Fruit fly (Drosophila melanogaster) whole organism, adult: Measurements from ENCODE around the gene Atat.

Experiments used
- CG11617 ChIP-seq: fragments of 200-800 bp; sonication (Bioruptor generic); optimal IDR thresholded peaks from 2 replicates; lab custom pipeline; 2017; ENCODE audit warnings: mild to moderate bottlenecking, missing biosample characterization, missing genetic modification reagents, missing genetic modification characterization
- CG12768 ChIP-seq: fragments of 200-800 bp; sonication (Bioruptor generic); optimal IDR thresholded peaks from 2 replicates; lab custom pipeline; 2017; ENCODE audit warnings: missing biosample characterization, missing genetic modification characterization, mild to moderate bottlenecking, moderate library complexity, missing genetic modification reagents
- CG14711 ChIP-seq: fragments of 200-800 bp; sonication (Bioruptor generic); optimal IDR thresholded peaks from 2 replicates; lab custom pipeline; 2018; ENCODE audit warnings: missing biosample characterization, mild to moderate bottlenecking, missing genetic modification characterization, moderate library complexity
- CG1620 ChIP-seq: fragments of 200-800 bp; sonication (Bioruptor generic); optimal IDR thresholded peaks from 2 replicates; lab custom pipeline; 2016; ENCODE audit warnings: missing biosample characterization, missing genetic modification characterization
- CG33017 ChIP-seq: fragments of 200-800 bp; sonication (Bioruptor generic); optimal IDR thresholded peaks from 2 replicates; lab custom pipeline; 2018; ENCODE audit warnings: missing biosample characterization, mild to moderate bottlenecking, missing genetic modification characterization, moderate library complexity
- CG5204 ChIP-seq: fragments of 200-800 bp; sonication (Bioruptor generic); optimal IDR thresholded peaks from 2 replicates; lab custom pipeline; 2016; ENCODE audit warnings: missing biosample characterization, missing genetic modification characterization
- CG7045 ChIP-seq: fragments of 200-800 bp; sonication (Bioruptor generic); optimal IDR thresholded peaks from 2 replicates; lab custom pipeline; 2017; ENCODE audit warnings: missing biosample characterization, mild to moderate bottlenecking, missing genetic modification characterization
- CG7101 ChIP-seq: fragments of 200-800 bp; sonication (Bioruptor generic); optimal IDR thresholded peaks from 2 replicates; lab custom pipeline; 2018; ENCODE audit warnings: missing biosample characterization, mild to moderate bottlenecking, missing genetic modification characterization, moderate library complexity
- Clk ChIP-seq: fragments of 200-800 bp; sonication (Bioruptor generic); optimal IDR thresholded peaks from 2 replicates; lab custom pipeline; 2017; ENCODE audit warnings: missing biosample characterization, missing genetic modification characterization
- Crg-1 ChIP-seq: fragments of 200-800 bp; sonication (Bioruptor generic); optimal IDR thresholded peaks from 2 replicates; lab custom pipeline; 2016; ENCODE audit warnings: missing biosample characterization, missing genetic modification characterization
- Hr96 ChIP-seq: fragments of 200-800 bp; sonication (Bioruptor generic); optimal IDR thresholded peaks from 2 replicates; lab custom pipeline; 2016; ENCODE audit warnings: missing biosample characterization, missing genetic modification characterization
- Mnt ChIP-seq: fragments of 200-800 bp; sonication (Bioruptor generic); optimal IDR thresholded peaks from 2 replicates; lab custom pipeline; 2016; ENCODE audit warnings: missing biosample characterization, mild to moderate bottlenecking, missing genetic modification characterization
- bab1 ChIP-seq: fragments of 200-800 bp; sonication (Bioruptor generic); optimal IDR thresholded peaks from 3 replicates; lab custom pipeline; 2019; ENCODE audit warnings: missing biosample characterization, mild to moderate bottlenecking, missing genetic modification characterization, moderate library complexity
- cic ChIP-seq: fragments of 200-800 bp; sonication (Bioruptor generic); optimal IDR thresholded peaks from 2 replicates; lab custom pipeline; 2017; ENCODE audit warnings: missing biosample characterization, mild to moderate bottlenecking, missing genetic modification characterization, moderate library complexity
- cnc ChIP-seq, 2 experiments: fragments of >200 bp; optimal IDR thresholded peaks; 2 replicates each; lab custom pipeline; 2017
- kay ChIP-seq: fragments of 200-800 bp; sonication (Bioruptor generic); peaks from one replicate; lab custom pipeline; 2016; ENCODE audit warnings: missing biosample characterization, missing genetic modification characterization, borderline replicate concordance
- ovo ChIP-seq: fragments of 200-800 bp; sonication (Bioruptor generic); optimal IDR thresholded peaks from 2 replicates; lab custom pipeline; 2016; ENCODE audit warnings: missing biosample characterization, missing genetic modification characterization
- pad ChIP-seq: fragments of 200-800 bp; sonication (Bioruptor generic); optimal IDR thresholded peaks from 3 replicates; lab custom pipeline; 2017; ENCODE audit warnings: missing biosample characterization, missing genetic modification characterization, mild to moderate bottlenecking, moderate library complexity, missing genetic modification reagents
- tj ChIP-seq: fragments of 200-800 bp; sonication (Bioruptor generic); optimal IDR thresholded peaks from 3 replicates; lab custom pipeline; 2017; ENCODE audit warnings: missing biosample characterization, mild to moderate bottlenecking, missing genetic modification characterization, moderate library complexity
- toe ChIP-seq: fragments of 200-800 bp; sonication (Bioruptor generic); optimal IDR thresholded peaks from 2 replicates; lab custom pipeline; 2016; ENCODE audit warnings: missing biosample characterization, missing genetic modification characterization

Atat gene

dm6 chr3L:9451522-9452118 is 25.1 kb upstream of the Atat start, which contains the start of the genes CG3448 and ghi:
TSS of gene CG3448 (minus strand) at chr3L:9451572.
TSS of gene ghi (plus strand) at chr3L:9451876.
- TF ChIP-seq toe, result peak; percentile 84
- peak; percentile 84 for TF ChIP-seq bab1 (GFP tag; lab: Kevin White, UChicago)
- TF ChIP-seq CG7101 (tag; lab: Kevin White, UChicago), result peak; percentile 86
- peak; percentile 87 for TF ChIP-seq CG12768 (GFP tag; lab: Kevin White, UChicago)
- TF ChIP-seq CG11617, result peak; percentile 71
- peak; percentile 72 for TF ChIP-seq CG1620 (GFP tag; lab: Kevin White, UChicago)
- no peak for TF ChIP-seq kay (GFP tag; lab: Kevin White, UChicago)
- peak; percentile 99 for TF ChIP-seq CG14711 (tag; lab: Kevin White, UChicago)
- TF ChIP-seq Clk (GFP tag; lab: Kevin White, UChicago), result peak; percentile 32
- peak; percentile 75 for TF ChIP-seq CG7045 (GFP tag; lab: Kevin White, UChicago)
- TF ChIP-seq CG33017 (tag; lab: Kevin White, UChicago), result peak; percentile 68
- peak; percentile 44 for TF ChIP-seq Crg-1
- peak; percentile 69 for TF ChIP-seq pad (GFP tag; lab: Kevin White, UChicago)
- TF ChIP-seq CG5204 (GFP tag; lab: Kevin White, UChicago), result no peak
- peak; percentile 12 for TF ChIP-seq tj
- peak; percentile 77 for TF ChIP-seq Mnt (GFP tag; lab: Kevin White, UChicago)
- TF ChIP-seq Hr96, result no peak
- TF ChIP-seq ovo (GFP tag; lab: Kevin White, UChicago), result no peak
- TF ChIP-seq cnc (optimal IDR thresholded peaks at IDR 0.05; lab: Kevin White, UChicago), result no peak
- TF ChIP-seq cic (GFP tag; lab: Kevin White, UChicago), result peak; percentile 63

dm6 chr3L:9447239-9447777 is 20.8 kb upstream of the Atat start:
- TF ChIP-seq CG33017 (tag; lab: Kevin White, UChicago) (peak; percentile 55), CG14711 (tag; lab: Kevin White, UChicago) (peak; percentile 84), cic (GFP tag; lab: Kevin White, UChicago) (peak; percentile 59), tj (peak; percentile 55), Clk (GFP tag; lab: Kevin White, UChicago) (no peak), CG5204 (GFP tag; lab: Kevin White, UChicago) (no peak), Mnt (GFP tag; lab: Kevin White, UChicago) (peak; percentile 12), kay (GFP tag; lab: Kevin White, UChicago) (peak; percentile 99), ovo (GFP tag; lab: Kevin White, UChicago) (no peak)

- TF ChIP-seq pad (GFP tag; lab: Kevin White, UChicago) (peak; percentile 35), CG14711 (tag; lab: Kevin White, UChicago) (peak; percentile 45), Hr96 (peak; percentile 43), bab1 (GFP tag; lab: Kevin White, UChicago) (peak; percentile 42), Crg-1 (peak; percentile 34), Mnt (GFP tag; lab: Kevin White, UChicago) (peak; percentile 51), toe (peak; percentile 57), kay (GFP tag; lab: Kevin White, UChicago) (no peak), Clk (GFP tag; lab: Kevin White, UChicago) (no peak), cnc (optimal IDR thresholded peaks at IDR 0.05; lab: Kevin White, UChicago) (no peak), CG12768 (GFP tag; lab: Kevin White, UChicago) (peak; percentile 37), ovo (GFP tag; lab: Kevin White, UChicago) (peak; percentile 31), CG11617 (peak; percentile 42), tj (no peak), CG1620 (GFP tag; lab: Kevin White, UChicago) (no peak), CG33017 (tag; lab: Kevin White, UChicago) (peak; percentile 29), CG7101 (tag; lab: Kevin White, UChicago) (peak; percentile 30), CG5204 (GFP tag; lab: Kevin White, UChicago) (no peak), CG7045 (GFP tag; lab: Kevin White, UChicago) (no peak), cic (GFP tag; lab: Kevin White, UChicago) (peak; percentile 36)
These were observed 20.2 kb upstream of the Atat start, which contains the start of gene CG3529 for dm6 chr3L:9446731-9447238. TSS of gene CG3529 (plus strand) at chr3L:9446864.

- TF ChIP-seq CG11617, result no peak
- no peak for TF ChIP-seq Clk (GFP tag; lab: Kevin White, UChicago)
- TF ChIP-seq CG12768 (GFP tag; lab: Kevin White, UChicago), result peak; percentile 27
- no peak for TF ChIP-seq kay (GFP tag; lab: Kevin White, UChicago)
These were observed 16.2 kb upstream of the Atat start, which contains the start of gene Srg3 for dm6 chr3L:9442625-9443282. TSS of gene Srg3 (plus strand) at chr3L:9443232.

dm6 chr3L:9441907-9442479 is 15.4 kb upstream of the Atat start, which contains the start of the genes Bet3 and Nf-YA:
TSS of gene Bet3 (minus strand) at chr3L:9442267.
TSS of gene Nf-YA (minus strand) at chr3L:9442267.
- TF ChIP-seq CG12768 (GFP tag; lab: Kevin White, UChicago), result peak; percentile 10
- no peak for TF ChIP-seq tj
- peak; percentile 68 for TF ChIP-seq Crg-1
- TF ChIP-seq Clk (GFP tag; lab: Kevin White, UChicago), result no peak
- TF ChIP-seq CG7101 (tag; lab: Kevin White, UChicago), result peak; percentile 4
- TF ChIP-seq CG11617, result peak; percentile 36
- peak; percentile 56 for TF ChIP-seq Mnt (GFP tag; lab: Kevin White, UChicago)
- TF ChIP-seq bab1 (GFP tag; lab: Kevin White, UChicago), result peak; percentile 38
- TF ChIP-seq cnc (optimal IDR thresholded peaks at IDR 0.05; lab: Kevin White, UChicago), result no peak
- TF ChIP-seq CG1620 (GFP tag; lab: Kevin White, UChicago), result peak; percentile 72
- peak; percentile 50 for TF ChIP-seq ovo (GFP tag; lab: Kevin White, UChicago)
- TF ChIP-seq pad (GFP tag; lab: Kevin White, UChicago), result peak; percentile 35
- peak; percentile 58 for TF ChIP-seq cic (GFP tag; lab: Kevin White, UChicago)
- peak; percentile 50 for TF ChIP-seq CG7045 (GFP tag; lab: Kevin White, UChicago)
- no peak for TF ChIP-seq kay (GFP tag; lab: Kevin White, UChicago)
- no peak for TF ChIP-seq CG33017 (tag; lab: Kevin White, UChicago)
- TF ChIP-seq CG14711 (tag; lab: Kevin White, UChicago), result peak; percentile 97
- TF ChIP-seq Hr96, result peak; percentile 60
- peak; percentile 78 for TF ChIP-seq toe
- no peak for TF ChIP-seq CG5204 (GFP tag; lab: Kevin White, UChicago)
